Fruit fly (Drosophila melanogaster) S2 (cell line): ENCODE data around the gene CG31952.

ENCODE experiments used
- CG8478 ChIP-seq: fragments of >200 bp; optimal IDR thresholded peaks from 2 replicates; lab custom pipeline; 2018
- CTCF ChIP-seq, 2 experiments: fragments of >200 bp; optimal IDR thresholded peaks; 2 replicates each; lab custom pipeline; 2018

The CG31952 gene

dm6 chr2L:3449555-3450320 lies 33.2 kb downstream of the CG31952 start, which contains the start of gene Snx1:
Gene Snx1, plus strand, starts transcription at chr2L:3449683.
- TF ChIP-seq CG8478 (no peak), CTCF (optimal IDR thresholded peaks at IDR 0.05; lab: Kevin White, UChicago) (no peak)

dm6 chr2L:3452286-3452685 lies 35.8 kb downstream of the CG31952 start, which contains the start of gene CG12795:
Gene CG12795, plus strand, starts transcription at chr2L:3452466.
- no peak for TF ChIP-seq CTCF (optimal IDR thresholded peaks at IDR 0.05; lab: Kevin White, UChicago)
- TF ChIP-seq CG8478 = no peak

DNA sequence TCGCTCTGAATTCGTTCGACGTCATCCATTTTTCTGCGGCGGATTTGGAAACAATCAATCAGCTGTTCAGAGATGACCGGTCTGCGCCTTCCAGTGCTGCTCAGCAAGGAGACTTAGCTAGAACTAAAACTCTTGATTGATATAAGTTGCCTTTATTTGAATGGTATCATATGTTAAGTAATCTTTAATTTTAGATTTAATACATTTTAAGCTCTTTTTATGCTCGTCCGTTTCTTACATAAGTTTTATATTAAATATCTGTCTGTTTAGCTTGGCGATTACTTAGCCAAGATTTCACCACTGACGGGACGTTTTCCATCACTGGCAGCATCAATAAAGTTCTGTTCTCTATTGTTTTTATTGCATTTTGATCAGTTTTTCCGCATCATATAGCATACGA lies 40.5 kb downstream of the CG31952 start, which contains the start of the genes Cog3 and Sec5:
TSS of gene Cog3 (minus strand) at position 58 of the 400 bp plus-strand sequence.
TSS of gene Sec5 (plus strand) at position 296 of the 400 bp plus-strand sequence.
- TF ChIP-seq CG8478 (no peak), CTCF (optimal IDR thresholded peaks at IDR 0.05; lab: Kevin White, UChicago) (no peak)

DNA sequence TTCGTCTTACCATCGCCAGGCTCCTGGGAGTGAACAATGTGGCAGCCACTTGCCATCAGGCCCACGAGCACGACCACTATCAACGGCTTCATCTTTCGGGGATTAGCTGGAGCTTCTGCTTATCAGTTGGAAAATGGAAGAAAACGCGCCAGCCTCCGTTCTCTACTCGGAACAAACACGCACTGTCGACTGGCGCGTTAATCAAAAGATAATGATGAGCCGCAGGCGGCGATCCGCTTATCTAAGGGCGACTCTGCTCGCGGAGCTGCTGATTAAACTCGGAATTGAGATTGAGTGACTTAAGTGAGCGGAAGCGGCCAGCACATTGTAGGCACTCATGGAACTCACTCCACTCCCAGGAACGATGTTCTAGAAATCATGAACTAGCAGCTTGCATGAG lies 45.3 kb downstream of the CG31952 start, which contains the start of gene CG3246:
TSS of gene CG3246 (minus strand) at position 193 of the 400 bp plus-strand sequence.
- TF ChIP-seq CTCF (optimal IDR thresholded peaks at IDR 0.05; lab: Kevin White, UChicago) = no peak
- no peak for TF ChIP-seq CG8478

- TF ChIP-seq CG8478 (no peak), CTCF (optimal IDR thresholded peaks at IDR 0.05; lab: Kevin White, UChicago) (no peak)
These were observed 48.9 kb downstream of the CG31952 start for dm6 chr2L:3465426-3465825.

DNA sequence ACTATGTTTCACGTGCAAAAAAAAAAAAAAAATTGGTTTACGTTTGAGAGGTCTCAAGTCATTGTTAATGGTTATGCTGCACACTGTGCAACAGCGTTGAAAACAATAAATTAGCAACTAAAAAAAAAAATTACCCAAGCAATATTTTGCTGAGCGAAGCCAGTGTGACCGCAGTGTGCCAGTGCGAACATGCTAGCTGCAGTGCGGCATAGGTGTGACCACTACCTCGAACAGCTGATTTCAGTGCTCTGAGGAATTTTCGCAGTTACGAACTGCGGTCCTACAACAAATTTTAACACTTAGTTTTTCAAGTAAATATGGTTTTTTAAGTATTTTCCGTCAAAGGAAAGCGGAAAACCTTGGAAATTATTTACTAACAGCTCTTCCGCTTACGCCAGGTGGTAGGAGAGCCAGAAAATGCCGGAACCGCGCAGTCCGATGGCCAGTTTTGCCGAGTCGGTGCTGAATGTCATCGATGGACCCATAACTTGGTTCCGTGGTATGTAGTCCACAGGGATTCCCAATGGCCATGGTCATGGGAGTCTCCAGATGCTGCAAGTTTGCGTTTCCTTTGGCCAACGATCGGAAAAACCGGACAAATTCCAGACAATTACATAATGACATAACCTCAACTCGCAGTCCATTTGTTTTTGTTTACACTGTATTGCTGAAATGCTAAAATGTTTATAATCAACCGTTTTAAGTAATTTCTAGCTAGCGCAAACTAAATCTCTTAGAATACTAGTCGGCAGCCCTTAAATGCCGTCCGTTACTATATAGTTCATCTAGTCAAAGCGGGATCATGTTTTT lies 49.6 kb downstream of the CG31952 start, which contains the start of the genes msl-2 and ND-PDSW:
TSS of gene msl-2 (minus strand) at position 195 of the 810 bp plus-strand sequence.
TSS of gene ND-PDSW (plus strand) at position 240 of the 810 bp plus-strand sequence.
- TF ChIP-seq CG8478 = no peak
- TF ChIP-seq CTCF (optimal IDR thresholded peaks at IDR 0.05; lab: Kevin White, UChicago) = peak in 1 of 2 experiments; percentile 27

DNA sequence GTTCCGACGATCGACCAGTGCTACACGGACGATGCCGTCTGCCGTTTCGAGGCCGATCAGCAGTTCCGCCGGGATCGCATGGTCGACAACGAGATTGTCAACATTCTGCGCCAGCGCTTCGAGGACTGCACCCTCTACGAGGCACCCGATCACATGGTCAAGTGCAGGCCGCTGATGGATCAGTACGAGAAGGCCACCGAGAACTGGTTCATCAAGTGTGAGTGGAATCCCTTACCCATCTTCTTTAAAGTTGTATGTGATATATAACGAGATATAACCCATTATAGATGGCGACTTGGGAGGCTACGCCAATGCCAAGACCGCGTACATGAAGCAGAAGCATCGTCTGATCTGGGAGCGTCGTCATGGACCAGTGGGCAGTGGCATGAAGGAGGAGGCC lies 50.4 kb downstream of the CG31952 start:
- TF ChIP-seq CG8478 = no peak
